Worm (Caenorhabditis elegans) whole organism, dauer: Measurements from ENCODE around the gene spin-1.
"Not testable (repeated sequence)": the region's sequence is repeated elsewhere in the genome, so short reads cannot be mapped to it uniquely, and the experiment has no call there.

Experiments used
- unc-62 ChIP-seq: sonication (generic microtip); optimal IDR thresholded peaks from 2 replicates; lab custom pipeline; 2017; ENCODE audit warnings: missing biosample characterization, missing genetic modification reagents, missing genetic modification characterization

spin-1 gene

ce11 chrV:12095865-12096264 lies 18.9 kb upstream of the spin-1 start, which contains the start of gene nhr-207:
Gene nhr-207, plus strand, starts transcription at chrV:12096146.
- no peak for TF ChIP-seq unc-62 (GFP tag; lab: Kevin White, UChicago)

ce11 chrV:12098123-12098522 lies 16.7 kb upstream of the spin-1 start, which contains the start of gene nhr-209:
Gene nhr-209, plus strand, starts transcription at chrV:12098149.
- TF ChIP-seq unc-62 (GFP tag; lab: Kevin White, UChicago): no peak

- no peak for TF ChIP-seq unc-62 (GFP tag; lab: Kevin White, UChicago)
These were observed 13.9 kb upstream of the spin-1 start, which contains the start of gene nhr-154 for ce11 chrV:12100794-12101343. Gene nhr-154, plus strand, starts transcription at chrV:12101293.

- TF ChIP-seq unc-62 (GFP tag; lab: Kevin White, UChicago): no peak
These were observed 10.9 kb upstream of the spin-1 start, which contains the start of gene nhr-153 for ce11 chrV:12103920-12104319. Gene nhr-153, plus strand, starts transcription at chrV:12104220.

ce11 chrV:12106841-12107240 lies 8.0 kb upstream of the spin-1 start, which contains the start of gene nhr-136:
Gene nhr-136, plus strand, starts transcription at chrV:12107141.
- TF ChIP-seq unc-62 (GFP tag; lab: Kevin White, UChicago): no peak

- no peak for TF ChIP-seq unc-62 (GFP tag; lab: Kevin White, UChicago)
These were observed 3.3 kb upstream of the spin-1 start, which contains the start of gene lhpp-1 for ce11 chrV:12111452-12111851. Gene lhpp-1, minus strand, starts transcription at chrV:12111805.

ce11 chrV:12113726-12114125 lies 1.1 kb upstream of the spin-1 start:
- TF ChIP-seq unc-62 (GFP tag; lab: Kevin White, UChicago): no peak

- no peak for TF ChIP-seq unc-62 (GFP tag; lab: Kevin White, UChicago)
These were observed 357 bp downstream of the spin-1 start for ce11 chrV:12115150-12115549.

ce11 chrV:12117567-12118053 lies 2.8 kb downstream of the spin-1 start, which contains the start of gene C13C4.8:
Gene C13C4.8, plus strand, starts transcription at chrV:12118003.
- TF ChIP-seq unc-62 (GFP tag; lab: Kevin White, UChicago): no peak

ce11 chrV:12120381-12120780 lies 5.6 kb downstream of the spin-1 start, which contains the start of gene C13C4.7:
Gene C13C4.7, minus strand, starts transcription at chrV:12120481.
- no peak for TF ChIP-seq unc-62 (GFP tag; lab: Kevin White, UChicago)

- TF ChIP-seq unc-62 (GFP tag; lab: Kevin White, UChicago): no peak
These were observed 6.5 kb downstream of the spin-1 start, which contains the start of gene C13C4.6 for ce11 chrV:12121274-12121673. Gene C13C4.6, plus strand, starts transcription at chrV:12121574.

ce11 chrV:12130688-12131087 lies 15.9 kb downstream of the spin-1 start, which contains the start of gene C27A7.6:
Gene C27A7.6, minus strand, starts transcription at chrV:12130788.
- not testable (repeated sequence) for TF ChIP-seq unc-62 (GFP tag; lab: Kevin White, UChicago)

- not testable (repeated sequence) for TF ChIP-seq unc-62 (GFP tag; lab: Kevin White, UChicago)
These were observed 16.4 kb downstream of the spin-1 start, which contains the start of gene enpp-1 for ce11 chrV:12131157-12131556. Gene enpp-1, plus strand, starts transcription at chrV:12131457.

ce11 chrV:12137942-12138341 lies 23.1 kb downstream of the spin-1 start:
- TF ChIP-seq unc-62 (GFP tag; lab: Kevin White, UChicago): no peak

- no peak for TF ChIP-seq unc-62 (GFP tag; lab: Kevin White, UChicago)
These were observed 25.8 kb downstream of the spin-1 start, which contains the start of gene C27A7.3 for ce11 chrV:12140625-12141024. Gene C27A7.3, plus strand, starts transcription at chrV:12140925.

- TF ChIP-seq unc-62 (GFP tag; lab: Kevin White, UChicago): no peak
These were observed 35.8 kb downstream of the spin-1 start, which contains the start of gene che-11 for ce11 chrV:12150607-12151006. Gene che-11, minus strand, starts transcription at chrV:12150707.
